Fruit fly (Drosophila melanogaster) Kc167 (cell line): ENCODE measurements around the gene CG34337.

ENCODE experiments used
- Myc ChIP-seq: fragments of >200 bp; optimal IDR thresholded peaks from 2 replicates; lab custom pipeline; 2017; ENCODE audit warnings: missing external identifiers
- Sin3A ChIP-seq: fragments of >200 bp; optimal IDR thresholded peaks from 2 replicates; lab custom pipeline; 2018; ENCODE audit warnings: missing external identifiers
- h ChIP-seq: fragments of >200 bp; optimal IDR thresholded peaks from 3 replicates; lab custom pipeline; 2018; ENCODE audit warnings: missing external identifiers
- psq ChIP-seq: fragments of >200 bp; optimal IDR thresholded peaks from 2 replicates; lab custom pipeline; 2017; ENCODE audit warnings: missing external identifiers

dm6 chrX:7466328-7466727 lies 49.3 kb downstream of the CG34337 start:
- no peak for TF ChIP-seq Myc (lab: Kevin White, UChicago)
- TF ChIP-seq psq = no peak
- no peak for TF ChIP-seq h (lab: Kevin White, UChicago)
- TF ChIP-seq Sin3A (lab: Kevin White, UChicago) = no peak
